Fruit fly (Drosophila melanogaster) S2 (cell line): ENCODE measurements around the gene mh.
A peak's percentile ranks its signal among the peaks of the same experiment; 100 is the strongest.

Experiments
- CG8478 ChIP-seq: fragments of >200 bp; optimal IDR thresholded peaks from 2 replicates; lab custom pipeline; 2018
- CTCF ChIP-seq, 2 experiments: fragments of >200 bp; optimal IDR thresholded peaks; 2 replicates each; lab custom pipeline; 2018

The mh gene

DNA sequence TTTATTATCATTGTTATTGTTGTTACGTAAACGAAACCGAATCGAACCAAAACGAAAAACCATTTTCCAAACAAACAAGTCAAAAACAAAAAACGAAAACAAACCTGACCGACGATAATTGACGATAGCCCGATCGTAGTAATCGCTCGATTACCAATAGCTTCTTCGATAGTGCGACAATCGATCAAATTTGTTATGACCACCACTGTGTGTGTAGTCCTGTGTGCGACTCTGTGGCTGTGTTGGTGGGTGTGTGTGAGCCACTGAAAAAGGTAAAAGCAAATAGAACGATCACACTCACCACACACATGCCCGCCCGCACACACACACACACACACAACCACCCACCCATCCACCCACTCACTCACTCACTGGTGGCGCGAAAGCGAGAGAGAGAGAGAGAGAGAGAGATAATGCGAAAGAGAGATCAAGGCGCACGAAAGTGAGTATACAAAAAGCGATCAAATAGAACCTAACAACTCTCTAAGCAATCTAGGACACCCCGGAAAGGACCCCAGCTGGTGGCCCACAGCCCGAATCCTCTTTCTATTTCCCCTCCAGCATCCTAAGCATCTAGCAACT lies 9.3 kb upstream of the mh start:
- TF ChIP-seq CTCF (optimal IDR thresholded peaks at IDR 0.05; lab: Kevin White, UChicago) (no peak), CG8478 (lab: Kevin White, UChicago) (no peak)

DNA sequence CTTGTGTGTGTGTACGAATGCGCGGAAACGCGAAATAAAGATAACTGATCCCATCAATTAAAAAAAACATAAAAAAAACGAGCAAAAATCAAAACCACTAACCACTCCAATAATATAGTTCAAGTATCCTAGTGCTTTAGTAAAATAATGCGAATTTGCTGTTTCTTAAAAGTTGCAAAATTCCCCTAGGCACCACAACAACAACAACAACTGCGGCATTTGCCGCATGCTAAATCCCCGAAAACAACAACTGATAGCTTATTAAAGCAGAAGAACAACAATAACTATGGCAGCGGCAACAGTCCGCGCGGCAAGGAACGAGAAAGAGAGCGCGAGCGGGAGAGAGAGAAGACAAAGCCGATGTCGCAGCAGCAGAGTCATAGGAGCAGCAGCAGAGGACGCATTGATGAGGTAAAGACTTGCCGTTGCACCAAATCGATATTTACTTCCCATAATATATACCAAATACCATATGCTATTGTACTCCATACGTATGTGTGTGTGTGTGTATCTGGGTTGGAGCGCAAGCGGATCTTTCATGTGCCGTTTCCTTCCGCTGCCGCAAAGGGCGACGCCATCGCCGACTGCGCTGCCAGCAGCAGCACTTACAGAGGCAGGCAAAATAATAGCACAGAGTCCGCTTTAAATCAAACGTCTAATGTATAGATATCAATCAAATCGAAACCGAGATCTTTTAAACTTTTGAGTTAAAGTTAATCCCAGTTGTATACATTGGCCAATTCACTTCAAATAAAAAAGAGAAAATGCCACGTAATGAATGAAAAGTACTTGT lies 8.0 kb upstream of the mh start:
- no peak for TF ChIP-seq CG8478 (lab: Kevin White, UChicago)

DNA sequence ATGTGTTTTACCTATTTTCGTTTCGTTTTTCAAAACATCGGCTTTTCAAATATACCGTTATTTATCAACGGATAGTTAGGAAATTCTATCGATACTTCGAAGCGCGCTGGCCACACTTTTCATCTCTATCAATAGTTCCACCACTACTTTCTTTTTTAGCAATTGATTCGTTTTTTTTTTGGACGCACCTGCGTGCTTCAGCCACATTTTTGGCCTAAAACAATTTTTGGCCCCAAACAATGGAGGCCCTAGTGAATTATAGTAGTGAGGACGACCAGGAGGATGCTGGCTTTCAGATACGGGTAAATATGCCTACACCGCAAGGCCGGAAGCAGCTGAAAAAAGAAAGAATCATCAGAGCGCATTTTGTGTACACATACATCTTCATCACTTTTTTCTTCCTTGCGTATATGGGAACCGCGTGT lies 7.0 kb upstream of the mh start, which contains the start of gene CG6340:
TSS of gene CG6340 (plus strand) at position 139 of the 425 bp plus-strand sequence.
- no peak for TF ChIP-seq CTCF (optimal IDR thresholded peaks at IDR 0.05; lab: Kevin White, UChicago)
- no peak for TF ChIP-seq CG8478 (lab: Kevin White, UChicago)

DNA sequence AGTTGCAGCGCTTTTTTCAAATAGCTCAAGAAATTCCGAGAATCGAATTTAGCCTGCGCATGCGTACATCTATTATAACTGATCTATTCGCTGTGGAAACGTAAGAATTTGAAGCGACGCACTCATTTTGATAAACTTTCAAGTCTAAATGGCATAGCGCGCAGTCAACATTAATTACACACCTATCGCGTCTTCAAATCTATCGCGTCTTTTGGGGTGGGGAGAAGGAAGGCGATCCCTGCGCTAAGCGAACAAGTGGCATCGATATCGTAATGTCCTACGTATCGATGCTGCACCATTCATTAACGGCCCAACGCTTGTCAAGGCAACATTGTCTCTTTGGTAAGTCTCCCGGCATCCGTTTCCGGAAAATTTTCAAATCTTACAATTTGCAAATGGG lies 591 bp upstream of the mh start, which contains the start of gene CG6324:
TSS of gene CG6324 (plus strand) at position 301 of the 400 bp plus-strand sequence.
- TF ChIP-seq CG8478 (lab: Kevin White, UChicago) = no peak
- no peak for TF ChIP-seq CTCF (optimal IDR thresholded peaks at IDR 0.05; lab: Kevin White, UChicago)

DNA sequence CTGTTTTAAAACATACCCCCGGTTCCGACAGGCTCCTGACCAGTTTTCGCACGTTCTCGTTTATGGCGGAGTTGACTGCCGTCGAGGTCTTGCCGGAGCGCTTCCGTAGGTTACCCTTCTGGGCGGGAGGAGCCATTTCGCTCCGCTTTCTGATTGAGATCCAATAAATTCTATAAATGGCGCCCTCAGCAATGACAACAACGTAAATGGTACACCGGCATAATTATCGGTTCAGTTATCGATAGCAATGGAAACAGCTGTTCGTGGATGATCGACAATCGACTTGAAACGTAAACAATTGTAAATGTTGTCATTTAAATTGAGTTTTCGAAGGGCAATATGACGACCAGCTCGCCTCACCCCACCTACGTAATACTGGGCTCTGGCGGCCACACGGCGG lies 3.3 kb downstream of the mh start, which contains the start of the genes Grip128 and Alg14:
TSS of gene Grip128 (minus strand) at position 216 of the 400 bp plus-strand sequence.
TSS of gene Alg14 (plus strand) at position 261 of the 400 bp plus-strand sequence.
- TF ChIP-seq CTCF (optimal IDR thresholded peaks at IDR 0.05; lab: Kevin White, UChicago) (no peak), CG8478 (lab: Kevin White, UChicago) (no peak)

dm6 chrX:15467402-15467941 lies 7.7 kb downstream of the mh start, which contains the start of the genes CG15642 and CG15641:
TSS of gene CG15642 (minus strand) at chrX:15467757.
TSS of gene CG15641 (plus strand) at chrX:15467891.
- TF ChIP-seq CTCF (optimal IDR thresholded peaks at IDR 0.05; lab: Kevin White, UChicago) (no peak), CG8478 (lab: Kevin White, UChicago) (no peak)

DNA sequence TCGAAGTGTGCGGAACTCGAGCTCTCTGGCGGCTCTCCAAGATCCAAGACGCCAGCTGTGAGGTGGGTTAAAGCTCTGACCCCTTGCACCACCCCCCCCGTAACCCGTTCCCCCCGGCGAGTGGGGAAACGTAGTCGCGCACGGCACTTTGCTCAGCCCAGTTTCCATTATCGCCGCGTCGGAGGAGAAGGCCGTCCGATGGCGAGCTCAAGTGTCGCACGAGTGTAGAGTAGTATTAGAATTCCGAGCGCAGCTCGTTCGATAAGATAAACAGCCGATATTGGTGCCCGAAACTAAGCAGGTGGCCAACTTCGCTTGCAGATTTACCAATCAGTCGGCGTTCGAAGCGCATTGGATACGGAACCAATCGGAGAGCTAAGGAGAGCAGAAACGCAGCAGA lies 9.8 kb downstream of the mh start:
- no peak for TF ChIP-seq CTCF (optimal IDR thresholded peaks at IDR 0.05; lab: Kevin White, UChicago)
- TF ChIP-seq CG8478 (lab: Kevin White, UChicago) = no peak

- TF ChIP-seq CG8478 (lab: Kevin White, UChicago) (no peak), CTCF (optimal IDR thresholded peaks at IDR 0.05; lab: Kevin White, UChicago) (no peak)
These were observed 10.7 kb downstream of the mh start for dm6 chrX:15464531-15464930.

DNA sequence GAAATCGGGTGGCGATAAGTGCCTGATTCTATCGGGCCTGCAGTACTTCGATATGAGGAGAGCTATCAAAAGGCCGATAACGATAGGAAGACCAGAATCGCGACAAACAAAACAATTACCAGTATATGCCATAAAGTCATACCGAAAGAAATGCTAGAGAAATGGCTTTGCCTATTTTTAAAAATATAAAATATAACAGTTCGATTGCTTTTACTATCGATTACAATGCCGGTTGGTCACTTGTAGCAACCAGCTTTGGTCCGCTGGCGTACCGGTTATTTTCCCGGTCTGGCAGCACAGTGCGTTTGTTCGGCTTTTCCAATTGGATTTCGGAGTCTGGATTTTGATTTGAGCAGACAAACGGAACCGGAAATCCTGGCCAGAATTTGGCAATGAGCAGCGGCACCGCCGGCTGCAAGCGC lies 12.8 kb downstream of the mh start, which contains the start of the genes shtd, CG6294 and CG6299:
TSS of gene shtd (minus strand) at position 6 of the 422 bp plus-strand sequence.
TSS of gene CG6294 (plus strand) at position 287 of the 422 bp plus-strand sequence.
TSS of gene CG6299 (plus strand) at position 287 of the 422 bp plus-strand sequence.
- TF ChIP-seq CG8478 (lab: Kevin White, UChicago) (no peak), CTCF (optimal IDR thresholded peaks at IDR 0.05; lab: Kevin White, UChicago) (peak in 1 of 2 experiments; percentile 23)

- TF ChIP-seq CTCF (optimal IDR thresholded peaks at IDR 0.05; lab: Kevin White, UChicago) (no peak), CG8478 (lab: Kevin White, UChicago) (no peak)
These were observed 22.1 kb downstream of the mh start, which contains the start of gene CG11655 for dm6 chrX:15453121-15453520. TSS of gene CG11655 (plus strand) at chrX:15453471.

DNA sequence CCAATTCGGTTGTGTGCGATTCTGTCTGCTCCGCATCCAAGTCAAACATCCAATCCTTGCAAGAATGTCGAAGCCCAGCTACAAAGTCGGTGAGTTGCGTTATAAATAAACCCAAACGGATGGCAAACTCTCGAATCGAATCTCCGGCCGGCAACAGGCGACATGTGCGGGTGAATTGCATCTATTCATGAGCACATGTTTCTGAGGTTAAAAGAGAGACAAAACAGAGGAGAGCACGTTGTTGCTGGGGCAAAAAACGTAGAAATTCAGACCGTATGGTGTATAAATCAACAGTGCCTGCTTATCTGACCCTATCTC lies 24.9 kb downstream of the mh start:
- TF ChIP-seq CTCF (optimal IDR thresholded peaks at IDR 0.05; lab: Kevin White, UChicago) = no peak

DNA sequence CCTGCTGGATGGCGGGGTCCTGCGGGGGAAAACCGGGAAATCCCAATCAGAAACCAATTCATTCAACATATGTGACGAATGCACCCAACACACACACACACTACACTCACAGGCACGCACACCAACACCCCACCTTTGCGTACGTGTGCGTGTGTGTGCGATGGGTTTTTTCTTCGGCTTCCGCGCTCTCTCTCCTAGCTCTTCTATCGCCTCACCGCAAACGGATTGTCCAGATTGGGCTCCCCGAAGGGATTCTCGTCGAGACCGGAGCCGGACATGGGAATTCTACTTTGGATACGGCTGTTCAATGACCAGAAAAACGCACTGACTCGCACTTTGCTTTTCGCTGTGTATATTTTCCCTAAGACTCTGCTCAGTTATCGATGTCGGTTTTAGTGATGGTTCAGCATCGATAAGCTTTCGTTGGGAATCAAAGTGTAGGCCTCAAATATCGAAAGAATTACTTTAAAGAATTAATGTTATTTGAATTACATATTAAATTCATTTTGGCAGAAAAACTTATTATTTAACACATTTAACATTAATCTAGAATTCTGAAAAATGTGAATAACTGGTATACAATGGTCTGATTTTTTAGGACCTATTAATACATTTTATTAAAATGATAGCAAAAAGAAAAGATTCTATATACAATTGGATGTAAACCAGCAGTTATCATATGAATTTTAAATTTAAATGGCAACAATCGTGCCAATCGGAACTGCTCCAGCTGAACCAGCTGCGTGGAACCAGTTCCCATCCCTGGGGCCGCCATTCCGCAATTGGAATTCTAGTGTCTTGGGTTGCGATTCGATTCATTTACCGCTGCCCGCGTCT lies 25.5 kb downstream of the mh start, which contains the start of the genes Scamp and Ahcy:
TSS of gene Scamp (minus strand) at position 394 of the 837 bp plus-strand sequence.
TSS of gene Ahcy (plus strand) at position 772 of the 837 bp plus-strand sequence.
- TF ChIP-seq CG8478 (lab: Kevin White, UChicago) (no peak), CTCF (optimal IDR thresholded peaks at IDR 0.05; lab: Kevin White, UChicago) (no peak)

- no peak for TF ChIP-seq CTCF (optimal IDR thresholded peaks at IDR 0.05; lab: Kevin White, UChicago)
- TF ChIP-seq CG8478 (lab: Kevin White, UChicago) = no peak
These were observed 26.4 kb downstream of the mh start for dm6 chrX:15448809-15449208.

DNA sequence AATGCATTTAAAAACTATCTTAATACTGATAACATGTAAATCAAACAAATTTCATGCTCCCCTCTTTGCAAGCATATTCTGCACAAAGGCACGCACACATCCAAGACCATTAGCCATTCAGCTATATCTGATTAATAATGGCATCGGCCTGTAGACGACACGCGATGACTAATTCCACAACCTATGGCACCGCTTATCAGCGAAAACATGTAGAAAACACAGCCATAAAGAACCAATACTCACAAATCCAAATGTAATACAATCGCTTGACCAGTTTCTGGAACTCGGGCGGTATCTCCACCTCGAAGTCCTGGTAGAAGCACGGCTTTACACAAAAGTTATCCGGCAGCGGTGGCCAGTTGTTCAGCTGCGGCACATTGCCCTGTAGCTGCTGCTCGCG lies 27.1 kb downstream of the mh start:
- TF ChIP-seq CTCF (optimal IDR thresholded peaks at IDR 0.05; lab: Kevin White, UChicago) (no peak), CG8478 (lab: Kevin White, UChicago) (no peak)
